Fruit fly (Drosophila melanogaster): Measurements from ENCODE around the gene CG2889.

CG2889 gene

dm6 chrX:10496319-10496718, 22.6 kb downstream of the CG2889 start:
- TF ChIP-seq Rel (GFP tag; optimal IDR thresholded peaks at IDR 0.05) (no peak), Rel (tag; optimal IDR thresholded peaks at IDR 0.05) (peak; percentile 34), CG32264 (GFP tag; optimal IDR thresholded peaks at IDR 0.05) (no peak)

dm6 chrX:10513611-10514010, 39.9 kb downstream of the CG2889 start:
- TF ChIP-seq Hnf4 (GFP tag; optimal IDR thresholded peaks at IDR 0.05) (peak; percentile 25), brk (GFP tag; optimal IDR thresholded peaks at IDR 0.05) (no peak), pan (optimal IDR thresholded peaks at IDR 0.05) (no peak), HLH106 (tag; optimal IDR thresholded peaks at IDR 0.05) (peak; percentile 44), GATAd (GFP tag; optimal IDR thresholded peaks at IDR 0.05) (no peak), woc (GFP tag; optimal IDR thresholded peaks at IDR 0.05) (no peak), ey (GFP tag; optimal IDR thresholded peaks at IDR 0.05) (peak; percentile 35), Sp1 (GFP tag; optimal IDR thresholded peaks at IDR 0.05) (peak; percentile 18), Hr78 (GFP tag; optimal IDR thresholded peaks at IDR 0.05) (no peak), h (GFP tag; optimal IDR thresholded peaks at IDR 0.05) (peak; percentile 46), br (GFP tag; optimal IDR thresholded peaks at IDR 0.05) (no peak), fru (GFP tag; optimal IDR thresholded peaks at IDR 0.05) (peak; percentile 58), rgr (GFP tag; optimal IDR thresholded peaks at IDR 0.05) (peak; percentile 25), foxo (GFP tag; optimal IDR thresholded peaks at IDR 0.05) (peak in 1 of 2 experiments; percentile 42), CG9705 (GFP tag; optimal IDR thresholded peaks at IDR 0.05) (no peak)

dm6 chrX:10514850-10515249, 41.1 kb downstream of the CG2889 start:
- TF ChIP-seq dl (GFP tag; optimal IDR thresholded peaks at IDR 0.05; ENCODE audit: insufficient read depth in 1 of 2, partially characterized antibody in 2 of 2) (no peak), Rel (GFP tag; optimal IDR thresholded peaks at IDR 0.05) (no peak), Rel (tag; optimal IDR thresholded peaks at IDR 0.05) (peak; percentile 84)

dm6 chrX:10515323-10515853, 41.6 kb downstream of the CG2889 start:
- TF ChIP-seq lola (GFP tag; optimal IDR thresholded peaks at IDR 0.05) = no peak
- TF ChIP-seq Sp1 (GFP tag; optimal IDR thresholded peaks at IDR 0.05) = peak; percentile 16
- no peak for TF ChIP-seq dl (GFP tag; optimal IDR thresholded peaks at IDR 0.05; ENCODE audit: insufficient read depth in 1 of 2, partially characterized antibody in 2 of 2)
- TF ChIP-seq foxo (GFP tag; optimal IDR thresholded peaks at IDR 0.05) = peak in 1 of 2 experiments; percentile 37
- peak; percentile 28 for TF ChIP-seq HLH106 (tag; optimal IDR thresholded peaks at IDR 0.05)
- TF ChIP-seq fru (GFP tag; optimal IDR thresholded peaks at IDR 0.05) = peak; percentile 14
